Worm (Caenorhabditis elegans) whole organism, L3 larva: ENCODE data around the gene nep-21.

ENCODE experiments used
- R02D3.7 ChIP-seq: fragments of 150-350 bp; optimal IDR thresholded peaks from 2 replicates; lab custom pipeline; 2014; ENCODE audit warnings: missing biosample characterization, missing genetic modification characterization
- ama-1 ChIP-seq: fragments of 150-350 bp; optimal IDR thresholded peaks from 2 replicates; lab custom pipeline; 2018
- ceh-82 ChIP-seq: fragments of 150-350 bp; optimal IDR thresholded peaks from 2 replicates; lab custom pipeline; 2014; ENCODE audit warnings: missing biosample characterization, missing genetic modification characterization
- elt-3 ChIP-seq, 3 experiments: fragments of 150-350 bp in 1 of 3; sonication (generic microtip) in 2 of 3; optimal IDR thresholded peaks; 2 replicates in 2 of 3; 4 replicates in 1 of 3; lab custom pipeline; 2014 to 2017; ENCODE audit warnings: missing biosample characterization in 3 of 3, missing genetic modification characterization in 3 of 3
- nhr-11 ChIP-seq: fragments of 150-350 bp; optimal IDR thresholded peaks from 2 replicates; lab custom pipeline; 2014; ENCODE audit warnings: missing biosample characterization, missing genetic modification characterization
- nhr-12 ChIP-seq: fragments of 150-350 bp; optimal IDR thresholded peaks from 2 replicates; lab custom pipeline; 2014; ENCODE audit warnings: missing biosample characterization, missing genetic modification characterization
- nhr-237 ChIP-seq: fragments of 150-350 bp; optimal IDR thresholded peaks from 2 replicates; lab custom pipeline; 2014; ENCODE audit warnings: missing biosample characterization, missing genetic modification characterization
- nhr-76 ChIP-seq: fragments of 150-350 bp; sonication (generic microtip); optimal IDR thresholded peaks from 5 replicates; lab custom pipeline; 2014; ENCODE audit warnings: missing biosample characterization, missing genetic modification characterization
- sea-2 ChIP-seq: fragments of 150-350 bp; sonication (generic microtip); optimal IDR thresholded peaks from 4 replicates; lab custom pipeline; 2014; ENCODE audit warnings: missing biosample characterization, missing genetic modification reagents, missing genetic modification characterization
- snpc-4 ChIP-seq: fragments of 150-350 bp; optimal IDR thresholded peaks from 2 replicates; lab custom pipeline; 2014; ENCODE audit warnings: missing biosample characterization, missing genetic modification characterization
- tbx-2 ChIP-seq: sonication (generic microtip); optimal IDR thresholded peaks from 2 replicates; lab custom pipeline; 2016; ENCODE audit warnings: mild to moderate bottlenecking, missing genetic modification characterization, missing compliant biosample characterization
- unc-39 ChIP-seq: sonication (generic microtip); optimal IDR thresholded peaks from 4 replicates; lab custom pipeline; 2017; ENCODE audit warnings: missing biosample characterization, missing genetic modification characterization
- unc-62 ChIP-seq: fragments of 150-350 bp; sonication (generic microtip); optimal IDR thresholded peaks from 4 replicates; lab custom pipeline; 2014; ENCODE audit warnings: missing biosample characterization, missing genetic modification reagents, missing genetic modification characterization
- ztf-11 ChIP-seq: fragments of 150-350 bp; optimal IDR thresholded peaks from 2 replicates; lab custom pipeline; 2014; ENCODE audit warnings: missing biosample characterization, missing genetic modification characterization

ce11 chrV:14175216-14175615 is 51.1 kb downstream of the nep-21 start, which contains the start of gene cest-2.2:
- no peak for TF ChIP-seq sea-2 (GFP tag; lab: Kevin White, UChicago)
- TF ChIP-seq elt-3 (tag; optimal IDR thresholded peaks at IDR 0.05; lab: Kevin White, UChicago) = no peak
- no peak for TF ChIP-seq ztf-11 (tag; lab: Kevin White, UChicago)
- no peak for TF ChIP-seq ceh-82 (tag; lab: Kevin White, UChicago)
- TF ChIP-seq unc-62 = no peak
- TF ChIP-seq R02D3.7 (tag; lab: Kevin White, UChicago) = no peak
- no peak for TF ChIP-seq nhr-237 (tag; lab: Kevin White, UChicago)
- no peak for TF ChIP-seq nhr-11 (tag; lab: Kevin White, UChicago)
- TF ChIP-seq nhr-76 (tag; lab: Kevin White, UChicago) = peak; percentile 10
- TF ChIP-seq snpc-4 (tag; lab: Kevin White, UChicago) = no peak
- TF ChIP-seq nhr-12 (tag; lab: Kevin White, UChicago) = no peak
- no peak for TF ChIP-seq tbx-2 (tag; lab: Kevin White, UChicago)
- no peak for TF ChIP-seq unc-39 (tag; lab: Kevin White, UChicago)
- TF ChIP-seq ama-1 (lab: Kevin White, UChicago) = no peak
